Fruit fly (Drosophila melanogaster) S2 (cell line): ENCODE measurements around the gene Gpdh3.

ENCODE experiments used
- CG8478 ChIP-seq: fragments of >200 bp; optimal IDR thresholded peaks from 2 replicates; lab custom pipeline; 2018
- CTCF ChIP-seq, 2 experiments: fragments of >200 bp; optimal IDR thresholded peaks; 2 replicates each; lab custom pipeline; 2018

Gpdh3 gene

DNA sequence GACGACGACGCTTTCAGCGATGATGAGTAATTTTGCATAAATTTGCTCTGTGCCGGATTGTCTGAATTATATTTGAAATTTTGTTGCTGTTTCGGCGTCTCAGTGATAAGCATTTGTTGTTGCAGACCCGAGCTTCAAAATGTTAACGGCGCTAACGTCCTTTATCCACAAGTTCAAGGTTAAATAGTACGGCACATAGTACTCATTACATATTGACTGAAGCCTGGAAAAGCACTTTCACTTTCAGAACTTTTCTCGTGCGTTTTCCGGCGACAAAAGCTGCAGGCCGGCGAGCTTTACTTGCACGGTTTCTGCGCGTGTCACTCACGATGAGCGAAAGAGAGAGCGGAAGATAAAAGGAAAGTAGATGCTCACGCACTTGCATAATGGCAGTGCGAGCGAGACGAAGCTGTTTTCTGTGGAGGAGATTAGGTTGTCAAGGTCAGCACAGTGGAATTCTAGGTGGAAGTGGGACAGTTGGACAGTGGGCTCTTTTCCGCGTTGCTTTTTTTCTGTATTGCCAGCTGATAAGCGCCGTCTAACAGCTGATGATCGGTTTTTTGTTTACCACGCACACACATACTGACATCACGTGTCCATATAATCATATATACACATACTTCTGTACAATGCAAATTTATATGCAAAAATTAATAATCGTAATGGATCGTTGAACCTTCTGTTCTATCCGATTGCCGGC, 13.6 kb upstream of the Gpdh3 start:
- TF ChIP-seq CTCF (optimal IDR thresholded peaks at IDR 0.05; lab: Kevin White, UChicago) (no peak), CG8478 (no peak)

DNA sequence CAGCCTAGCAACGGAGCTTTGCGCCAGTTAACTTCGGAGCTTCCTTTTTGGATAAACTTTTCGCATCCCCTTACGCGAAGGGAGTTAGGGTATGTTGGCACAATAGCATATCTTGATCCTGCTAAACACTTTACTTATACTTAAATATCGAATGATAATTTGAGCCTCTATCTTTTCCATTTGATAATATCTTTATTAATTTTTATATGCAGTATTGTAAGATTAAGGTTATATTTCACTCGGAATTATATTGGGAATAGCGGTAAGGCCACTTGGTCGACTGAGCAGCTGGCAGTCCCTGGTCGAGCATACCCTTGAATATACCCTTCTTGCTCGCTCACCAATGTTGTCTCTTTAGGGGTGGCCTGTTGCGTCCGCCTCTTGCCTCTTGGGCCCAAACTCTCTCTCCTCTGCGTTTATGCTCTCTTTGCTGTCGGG, 13.0 kb upstream of the Gpdh3 start:
- no peak for TF ChIP-seq CTCF (optimal IDR thresholded peaks at IDR 0.05; lab: Kevin White, UChicago)
- no peak for TF ChIP-seq CG8478

DNA sequence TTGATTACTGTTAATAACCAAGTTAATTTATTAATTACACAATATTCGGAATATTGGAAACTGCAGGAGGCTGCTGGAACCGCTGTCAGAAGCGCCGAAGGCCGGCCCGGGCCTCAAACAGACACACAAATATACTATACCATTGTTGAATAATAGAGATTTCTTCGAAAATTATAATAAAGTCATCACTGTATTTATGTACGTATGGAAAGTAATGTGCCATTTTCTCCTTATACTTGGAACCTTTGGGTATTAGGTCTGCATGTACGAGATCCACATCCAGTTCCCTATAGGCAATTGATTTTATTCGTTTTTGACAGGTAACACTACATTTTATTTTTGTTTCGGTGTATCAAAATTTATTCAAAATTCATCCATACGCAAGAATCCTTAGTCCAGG, 9.3 kb upstream of the Gpdh3 start, which contains the start of gene CG7069:
Gene CG7069 (plus strand): TSS at position 301 of the 400 bp plus-strand sequence.
- TF ChIP-seq CTCF (optimal IDR thresholded peaks at IDR 0.05; lab: Kevin White, UChicago) = no peak
- TF ChIP-seq CG8478 = no peak

dm6 chr3R:22375674-22376073, 6.2 kb upstream of the Gpdh3 start, which contains the start of gene CG18596:
Gene CG18596, plus strand, starts transcription at chr3R:22375923.
- TF ChIP-seq CG8478 = no peak
- no peak for TF ChIP-seq CTCF (optimal IDR thresholded peaks at IDR 0.05; lab: Kevin White, UChicago)

DNA sequence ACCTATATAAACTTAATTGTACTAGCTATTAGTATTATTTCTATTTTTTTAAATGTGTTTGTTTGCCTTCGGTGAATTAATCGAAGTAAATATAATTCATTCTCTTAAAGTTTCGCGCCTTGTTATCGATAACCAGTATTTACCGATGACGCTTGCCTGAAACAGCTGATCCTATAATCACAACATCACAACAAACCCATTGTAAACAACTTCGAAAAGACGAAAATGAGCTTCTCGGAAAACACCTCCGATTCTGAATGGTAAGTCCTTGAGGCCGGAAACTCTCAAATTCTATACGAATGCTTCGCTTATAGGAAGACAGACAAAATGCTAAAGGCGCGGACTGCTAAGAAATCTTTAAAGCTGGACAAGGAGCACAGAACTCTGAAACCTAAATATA, 1.9 kb upstream of the Gpdh3 start, which contains the start of gene CG34149:
Gene CG34149 (plus strand): TSS at position 187 of the 400 bp plus-strand sequence.
- TF ChIP-seq CG8478 (no peak), CTCF (optimal IDR thresholded peaks at IDR 0.05; lab: Kevin White, UChicago) (no peak)

DNA sequence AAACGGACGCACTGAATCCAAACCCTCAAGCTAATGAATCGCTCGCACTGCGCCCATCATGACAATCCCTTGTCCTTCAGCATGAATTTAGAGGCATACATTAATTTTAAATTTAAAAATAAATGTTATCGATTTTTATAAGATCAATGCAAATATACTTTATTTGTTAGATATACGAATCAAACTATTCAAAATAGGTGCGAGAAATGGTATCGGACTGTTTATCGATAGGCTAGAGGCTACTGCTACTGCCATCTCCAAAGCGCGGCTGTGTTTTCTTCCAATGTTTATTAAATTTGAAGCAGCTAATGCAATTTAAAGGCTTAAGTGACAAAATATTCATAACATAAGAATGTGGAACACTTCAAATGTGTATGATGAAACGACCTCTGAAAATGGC, 758 bp upstream of the Gpdh3 start, which contains the start of gene CG43342:
Gene CG43342 (plus strand): TSS at position 264 of the 400 bp plus-strand sequence.
- TF ChIP-seq CG8478 (no peak), CTCF (optimal IDR thresholded peaks at IDR 0.05; lab: Kevin White, UChicago) (no peak)

- no peak for TF ChIP-seq CG8478
- no peak for TF ChIP-seq CTCF (optimal IDR thresholded peaks at IDR 0.05; lab: Kevin White, UChicago)
Measured at dm6 chr3R:22389614-22390013, 7.8 kb downstream of the Gpdh3 start, which contains the start of the genes CAH8 and CG7059. Gene CAH8, minus strand, starts transcription at chr3R:22389714. Gene CG7059, plus strand, starts transcription at chr3R:22389780.

dm6 chr3R:22390109-22390508, 8.3 kb downstream of the Gpdh3 start:
- TF ChIP-seq CG8478 (no peak), CTCF (optimal IDR thresholded peaks at IDR 0.05; lab: Kevin White, UChicago) (no peak)

DNA sequence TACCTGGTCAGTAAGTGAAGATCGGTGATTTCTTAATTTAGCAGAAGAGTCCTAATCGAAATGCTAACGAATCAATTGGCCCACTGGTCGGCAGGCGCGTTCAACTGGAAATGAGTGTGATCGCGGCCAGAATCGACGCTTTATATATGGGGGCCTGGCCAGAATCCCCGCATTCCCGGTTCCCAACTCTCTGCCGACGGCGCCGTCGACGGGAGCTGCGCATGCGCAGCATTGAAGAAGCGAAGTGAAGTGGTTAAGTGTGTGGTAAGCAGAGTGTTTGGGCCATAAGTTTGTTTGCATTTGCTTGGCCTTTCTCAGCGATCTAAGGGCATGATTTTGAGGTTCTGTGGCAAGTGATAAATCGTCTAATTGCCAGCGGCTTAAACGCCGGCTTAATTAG, 12.2 kb downstream of the Gpdh3 start, which contains the start of gene CG13857:
Gene CG13857 (minus strand): TSS at position 101 of the 400 bp plus-strand sequence.
- TF ChIP-seq CG8478 = no peak
- no peak for TF ChIP-seq CTCF (optimal IDR thresholded peaks at IDR 0.05; lab: Kevin White, UChicago)

- TF ChIP-seq CTCF (optimal IDR thresholded peaks at IDR 0.05; lab: Kevin White, UChicago) = no peak
- TF ChIP-seq CG8478 = no peak
Measured at dm6 chr3R:22395409-22396178, 13.8 kb downstream of the Gpdh3 start.

DNA sequence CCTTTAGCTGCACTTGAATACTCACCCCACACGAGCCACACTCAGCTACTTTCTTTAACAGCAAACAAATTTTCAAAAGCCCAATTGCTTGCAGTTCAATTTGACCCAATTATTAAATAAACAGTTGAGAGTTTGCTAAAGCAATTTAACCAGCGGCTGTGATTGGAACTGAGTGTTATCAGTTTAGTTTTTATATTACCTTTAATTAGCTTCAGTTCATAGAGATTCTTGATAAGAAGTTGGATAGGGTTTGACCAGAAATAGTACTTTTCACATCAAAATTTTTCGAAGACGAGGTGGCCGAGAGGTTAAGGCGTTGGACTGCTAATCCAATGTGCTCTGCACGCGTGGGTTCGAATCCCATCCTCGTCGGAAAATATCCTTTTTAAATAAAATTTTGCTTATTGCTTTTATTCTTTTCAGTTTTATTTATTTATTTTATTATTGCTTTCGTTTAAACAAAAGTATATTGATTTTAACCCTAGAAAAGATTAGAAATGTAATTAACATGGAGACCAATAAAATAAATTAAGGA, 14.5 kb downstream of the Gpdh3 start:
- TF ChIP-seq CG8478 (no peak), CTCF (optimal IDR thresholded peaks at IDR 0.05; lab: Kevin White, UChicago) (no peak)

- TF ChIP-seq CTCF (optimal IDR thresholded peaks at IDR 0.05; lab: Kevin White, UChicago) = no peak
- no peak for TF ChIP-seq CG8478
Measured at dm6 chr3R:22397068-22397700, 15.3 kb downstream of the Gpdh3 start.

dm6 chr3R:22400246-22400645, 18.4 kb downstream of the Gpdh3 start:
- TF ChIP-seq CG8478 (no peak), CTCF (optimal IDR thresholded peaks at IDR 0.05; lab: Kevin White, UChicago) (no peak)

DNA sequence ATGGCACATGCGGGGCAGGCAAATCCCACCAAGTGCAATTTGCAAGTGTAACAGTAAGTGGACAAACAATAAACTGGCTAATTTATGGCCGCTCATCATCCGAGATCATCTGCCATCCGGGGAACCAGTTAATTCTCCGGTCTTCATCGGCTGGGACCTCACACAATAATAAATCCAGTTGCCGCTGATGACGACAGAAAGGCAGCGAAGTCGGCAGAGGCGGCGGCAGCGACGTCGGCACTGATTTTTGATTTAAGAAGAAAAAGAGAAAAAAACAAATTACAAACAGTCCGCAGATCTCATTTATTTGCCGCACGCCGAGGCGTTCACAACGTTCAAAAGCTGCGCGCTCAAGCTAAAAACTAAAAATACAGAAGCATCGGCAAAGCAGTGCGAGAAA, 20.5 kb downstream of the Gpdh3 start, which contains the start of gene CG13856:
Gene CG13856 (plus strand): TSS at position 301 of the 400 bp plus-strand sequence.
- no peak for TF ChIP-seq CG8478
- TF ChIP-seq CTCF (optimal IDR thresholded peaks at IDR 0.05; lab: Kevin White, UChicago) = no peak

DNA sequence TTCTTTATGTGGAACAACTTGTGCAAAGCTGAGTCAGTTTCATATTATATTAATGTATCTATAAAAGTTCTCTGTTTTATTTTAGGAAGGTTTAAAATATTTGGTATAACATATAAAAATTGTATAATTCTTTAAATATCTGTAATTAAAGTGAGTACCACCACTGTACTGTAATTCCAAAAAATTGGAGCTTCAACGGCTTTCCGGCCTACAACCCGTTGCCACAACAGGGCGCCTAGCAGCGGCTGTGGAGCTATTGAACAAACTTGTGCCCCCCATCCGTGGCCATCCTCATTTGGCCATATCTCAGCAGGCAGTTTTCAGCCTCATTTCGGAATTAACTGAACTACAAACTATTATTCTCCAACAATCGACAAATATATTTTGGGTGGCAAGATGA, 23.8 kb downstream of the Gpdh3 start, which contains the start of gene CG13855:
Gene CG13855 (plus strand): TSS at position 301 of the 400 bp plus-strand sequence.
- TF ChIP-seq CTCF (optimal IDR thresholded peaks at IDR 0.05; lab: Kevin White, UChicago) = no peak
- no peak for TF ChIP-seq CG8478
